Worm (Caenorhabditis elegans) whole organism, L2 larva: ENCODE results near the gene swt-6.

Source experiments
- blmp-1 ChIP-seq: sonication (generic microtip); optimal IDR thresholded peaks from 2 replicates; lab custom pipeline; 2017; ENCODE audit warnings: missing genetic modification characterization, mild to moderate bottlenecking, missing compliant biosample characterization, antibody characterized with exemption, moderate library complexity; ENCODE audit not compliant: insufficient read depth
- sem-4 ChIP-seq: fragments of 150-350 bp; optimal IDR thresholded peaks from 2 replicates; lab custom pipeline; 2014; ENCODE audit warnings: missing biosample characterization, missing genetic modification reagents, missing genetic modification characterization

DNA sequence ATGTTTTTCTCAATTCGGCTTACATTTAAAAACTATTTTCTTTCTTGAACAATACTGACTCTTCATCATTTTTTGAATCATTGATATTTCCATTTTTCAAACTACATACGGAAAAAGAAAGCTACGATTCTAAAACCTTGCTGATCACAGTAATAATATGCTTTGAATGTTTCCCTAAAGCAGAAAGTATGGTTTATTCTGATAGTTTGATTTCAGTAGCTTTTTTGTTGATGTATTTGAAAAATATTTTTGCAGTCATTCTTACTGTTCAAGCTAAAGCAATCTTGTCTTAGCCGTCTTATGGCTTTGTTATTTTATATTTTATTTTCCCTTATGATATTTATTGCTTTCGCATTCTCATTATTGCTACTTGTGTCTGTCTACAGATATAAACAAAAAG lies 24.7 kb upstream of the swt-6 start, which contains the start of gene srxa-13:
- TF ChIP-seq blmp-1, result no peak
- no peak for TF ChIP-seq sem-4 (tag; lab: Kevin White, UChicago)
